Worm (Caenorhabditis elegans) whole organism, mixed stage, embryonic: Measurements from ENCODE around the gene acr-21.

Source experiments
- ces-1 ChIP-seq: fragments of 150-350 bp; optimal IDR thresholded peaks from 2 replicates; lab custom pipeline; 2014; ENCODE audit warnings: missing biosample characterization, missing genetic modification reagents, missing genetic modification characterization
- elt-3 ChIP-seq: fragments of 150-350 bp; optimal IDR thresholded peaks from 2 replicates; lab custom pipeline; 2014; ENCODE audit warnings: missing biosample characterization, missing genetic modification characterization

- TF ChIP-seq ces-1 (no peak), elt-3 (tag; lab: Kevin White, UChicago) (no peak)
Measured at ce11 chrIII:6625317-6625716, 43.6 kb downstream of the acr-21 start.
